Fruit fly (Drosophila melanogaster): ENCODE data around the gene Las.

Las gene

DNA sequence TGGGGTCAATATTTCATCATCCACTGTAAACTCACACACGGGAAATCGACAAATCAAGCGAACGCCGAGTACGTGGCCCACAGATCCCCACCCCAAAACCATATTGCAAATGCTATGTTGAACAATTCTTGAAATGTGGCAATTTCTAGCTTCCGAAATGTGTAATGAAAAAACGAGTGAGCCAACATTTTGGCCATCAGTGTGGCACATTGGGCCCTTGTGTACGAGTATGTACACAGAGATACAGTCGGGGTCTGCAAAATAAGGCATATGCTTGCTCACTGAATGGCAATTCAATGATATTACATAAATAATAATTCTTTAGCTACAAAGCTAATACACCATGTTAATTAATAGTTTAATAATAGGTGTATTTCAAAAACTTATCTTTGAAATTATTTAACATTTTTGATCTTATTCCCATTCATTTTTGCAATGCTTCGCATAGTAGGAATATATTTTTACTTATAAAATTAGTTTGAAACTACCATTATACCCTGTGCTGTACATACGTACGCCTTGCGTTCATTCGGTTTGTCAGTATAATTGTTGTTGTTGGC is 32.5 kb downstream of the Las start (continued):
- TF ChIP-seq H2.0 (GFP tag; IDR thresholded peaks at IDR 0.05): peak; percentile 77
- peak; percentile 90 for TF ChIP-seq Dbx (GFP tag; IDR thresholded peaks at IDR 0.05)
- TF ChIP-seq shn (GFP tag; optimal IDR thresholded peaks at IDR 0.05): peak; percentile 69
- TF ChIP-seq Hmr (GFP tag; optimal IDR thresholded peaks at IDR 0.05): peak; percentile 89

DNA sequence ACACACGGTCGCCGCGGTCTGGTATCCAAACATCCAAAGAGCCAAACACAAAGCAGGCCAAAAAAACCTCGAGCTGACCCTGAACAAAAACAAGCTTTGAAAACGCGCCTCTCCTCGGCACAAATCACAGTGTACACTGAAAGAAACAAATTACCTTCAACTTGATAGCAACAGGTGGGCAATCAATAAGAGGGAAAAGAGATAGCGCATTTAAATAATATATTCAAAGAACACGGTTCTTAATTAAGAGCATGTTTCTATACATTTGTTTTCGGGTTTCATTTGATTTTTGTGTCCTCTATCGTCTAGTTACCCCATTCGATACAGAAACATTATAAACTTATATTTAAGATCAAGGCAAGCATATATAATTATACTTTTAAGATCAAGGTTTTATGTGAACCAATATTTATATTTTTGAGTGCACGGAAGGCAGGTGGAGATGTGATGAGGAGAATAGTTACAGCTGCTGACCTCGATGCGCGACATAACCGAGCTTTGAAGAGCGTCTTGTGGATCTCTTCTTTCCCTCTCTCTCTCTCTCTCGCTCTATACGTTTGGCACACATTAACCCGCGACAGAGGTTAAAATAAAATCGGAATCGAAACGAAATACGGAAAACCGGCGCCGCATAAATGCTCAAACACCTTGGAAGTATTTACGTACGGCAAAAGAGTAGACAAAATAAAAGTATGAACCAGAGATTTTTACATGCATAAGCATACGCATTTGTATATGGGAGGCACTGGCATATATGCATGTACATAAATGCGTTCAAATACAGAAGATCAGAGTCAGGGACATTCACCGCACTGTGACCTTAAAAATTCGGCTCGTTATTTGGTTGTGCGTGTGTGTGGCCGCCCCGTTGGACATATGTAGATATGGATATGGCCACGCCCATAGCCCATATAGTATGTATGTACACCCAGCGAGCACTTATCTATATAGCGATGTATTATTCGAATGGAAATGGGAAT is 33.6 kb downstream of the Las start:
- TF ChIP-seq Trl (optimal IDR thresholded peaks at IDR 0.05): peak; percentile 51 to 67
- TF ChIP-seq Trl (GFP tag; optimal IDR thresholded peaks at IDR 0.05): peak; percentile 65
- TF ChIP-seq z (GFP tag; IDR thresholded peaks at IDR 0.05): no peak
- TF ChIP-seq eyg (GFP tag; optimal IDR thresholded peaks at IDR 0.05): peak; percentile 47
- peak; percentile 48; the same call in 2 of the 3 replicates for TF ChIP-seq ci (GFP tag; IDR thresholded peaks at IDR 0.05)
- peak; percentile 72 for TF ChIP-seq H2.0 (GFP tag; IDR thresholded peaks at IDR 0.05)
- TF ChIP-seq tgo (GFP tag; IDR thresholded peaks at IDR 0.05): peak; percentile 79
- no peak for TF ChIP-seq Hr39 (optimal IDR thresholded peaks at IDR 0.05)
- peak; percentile 37 for TF ChIP-seq wek (GFP tag; optimal IDR thresholded peaks at IDR 0.05)
- peak; percentile 69 for TF ChIP-seq CG30431 (GFP tag; optimal IDR thresholded peaks at IDR 0.05)
- TF ChIP-seq PHDP (tag; optimal IDR thresholded peaks at IDR 0.05): peak; percentile 90
- peak; percentile 72 for TF ChIP-seq Ada2b (GFP tag; IDR thresholded peaks at IDR 0.05)
- TF ChIP-seq ase (GFP tag; IDR thresholded peaks at IDR 0.05): peak; percentile 79
- TF ChIP-seq CG12942 (GFP tag; optimal IDR thresholded peaks at IDR 0.05): peak; percentile 79
- no peak for TF ChIP-seq toy (GFP tag; IDR thresholded peaks at IDR 0.05)
- peak; percentile 42 for TF ChIP-seq Mes4 (GFP tag; optimal IDR thresholded peaks at IDR 0.05)
- TF ChIP-seq pho (GFP tag; optimal IDR thresholded peaks at IDR 0.05): peak; percentile 80
- TF ChIP-seq CG4360 (GFP tag; IDR thresholded peaks at IDR 0.05): no peak
- peak; percentile 82 for TF ChIP-seq Mad (GFP tag; optimal IDR thresholded peaks at IDR 0.05)
- TF ChIP-seq CrebB (tag; optimal IDR thresholded peaks at IDR 0.05): peak; percentile 71
- TF ChIP-seq CG14860 (GFP tag; IDR thresholded peaks at IDR 0.05; ENCODE audit: partially characterized antibody): no peak
- TF ChIP-seq B-H2 (GFP tag; optimal IDR thresholded peaks at IDR 0.05): no peak
- peak; percentile 84 for TF ChIP-seq CG8388 (GFP tag; optimal IDR thresholded peaks at IDR 0.05)
- peak; percentile 25 for TF ChIP-seq CG7271 (tag; optimal IDR thresholded peaks at IDR 0.05)
- TF ChIP-seq CG13775 (GFP tag; optimal IDR thresholded peaks at IDR 0.05): peak; percentile 80
- TF ChIP-seq zfh1 (GFP tag; IDR thresholded peaks at IDR 0.05): peak; percentile 64; the same call in 1 of the 3 replicates
- peak; percentile 32 for TF ChIP-seq tup (GFP tag; optimal IDR thresholded peaks at IDR 0.05)
- peak; percentile 67 for TF ChIP-seq CG12071 (GFP tag; optimal IDR thresholded peaks at IDR 0.05)
- peak; percentile 68 for TF ChIP-seq onecut (GFP tag; IDR thresholded peaks at IDR 0.05)
- peak; percentile 54 for TF ChIP-seq NK7.1 (GFP tag; optimal IDR thresholded peaks at IDR 0.05)
- peak; percentile 61 for TF ChIP-seq Dad (GFP tag; optimal IDR thresholded peaks at IDR 0.05)
- TF ChIP-seq Stat92E (GFP tag; optimal IDR thresholded peaks at IDR 0.05): peak in 1 of 3 experiments; percentile 46
- TF ChIP-seq CoRest (tag; optimal IDR thresholded peaks at IDR 0.05): peak; percentile 93
- TF ChIP-seq run (tag; optimal IDR thresholded peaks at IDR 0.05): peak; percentile 76
- no peak for TF ChIP-seq mld (GFP tag; IDR thresholded peaks at IDR 0.05; ENCODE audit: partially characterized antibody)
- peak; percentile 70 for TF ChIP-seq dmrt11E (tag; optimal IDR thresholded peaks at IDR 0.05)
- peak; percentile 71 for TF ChIP-seq CG10654 (GFP tag; optimal IDR thresholded peaks at IDR 0.05)
- TF ChIP-seq mam (GFP tag; optimal IDR thresholded peaks at IDR 0.05): peak; percentile 77
- TF ChIP-seq CG30403 (GFP tag; optimal IDR thresholded peaks at IDR 0.05): peak; percentile 91
- TF ChIP-seq dimm (GFP tag; IDR thresholded peaks at IDR 0.05): no peak
- TF ChIP-seq CG6813 (GFP tag; optimal IDR thresholded peaks at IDR 0.05): peak; percentile 67
- TF ChIP-seq Sox100B (GFP tag; optimal IDR thresholded peaks at IDR 0.05): peak; percentile 92
- TF ChIP-seq aop (GFP tag; IDR thresholded peaks at IDR 0.05): no peak
- TF ChIP-seq Dp (GFP tag; optimal IDR thresholded peaks at IDR 0.05): no peak

Measured in whole organism, embryonic.